Fruit fly (Drosophila melanogaster): ENCODE measurements around the gene CG11598.

DNA sequence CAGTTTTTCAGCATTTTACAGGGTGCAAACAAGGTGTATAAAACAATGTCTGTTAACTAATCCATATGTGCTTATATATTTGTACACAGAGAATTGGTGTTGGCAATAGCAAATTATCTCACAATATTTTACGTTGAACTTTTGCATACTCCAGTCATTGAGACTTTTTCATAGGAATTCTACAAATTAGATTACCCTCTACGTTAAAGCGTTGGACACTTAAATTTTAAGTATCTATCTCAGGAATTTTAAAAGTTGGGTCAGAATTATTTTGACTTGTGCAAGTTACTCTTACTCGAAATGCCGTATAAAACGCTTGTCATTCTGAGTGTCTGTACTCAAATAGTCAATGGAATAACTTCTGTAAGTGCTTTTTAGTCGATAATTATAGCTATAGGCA lies 1.7 kb upstream of the CG11598 start, which contains the start of gene CG18530:
- TF ChIP-seq CG9948 (tag; optimal IDR thresholded peaks at IDR 0.05) = no peak
- TF ChIP-seq CG17806 (tag; optimal IDR thresholded peaks at IDR 0.05) = no peak
- no peak for TF ChIP-seq CG8159 (tag; optimal IDR thresholded peaks at IDR 0.05)
- no peak for TF ChIP-seq fd96Ca (GFP tag; IDR thresholded peaks at IDR 0.05)
- TF ChIP-seq CG34367 (tag; optimal IDR thresholded peaks at IDR 0.05) = no peak
- TF ChIP-seq Pif1A (GFP tag; optimal IDR thresholded peaks at IDR 0.05) = no peak
- no peak for TF ChIP-seq EcR (GFP tag; optimal IDR thresholded peaks at IDR 0.05)
- TF ChIP-seq gl (tag; optimal IDR thresholded peaks at IDR 0.05) = no peak
- no peak for TF ChIP-seq Ets98B (GFP tag; IDR thresholded peaks at IDR 0.05)
- no peak for TF ChIP-seq Snoo (tag; optimal IDR thresholded peaks at IDR 0.05)
- TF ChIP-seq CG32121 (GFP tag; IDR thresholded peaks at IDR 0.05) = no peak
- TF ChIP-seq rn (GFP tag; IDR thresholded peaks at IDR 0.05) = no peak
- TF ChIP-seq CG15710 (tag; optimal IDR thresholded peaks at IDR 0.05) = no peak
- TF ChIP-seq CG4496 (GFP tag; IDR thresholded peaks at IDR 0.05) = no peak
